Worm (Caenorhabditis elegans): ENCODE results near the gene tag-180.

tag-180 gene

DNA sequence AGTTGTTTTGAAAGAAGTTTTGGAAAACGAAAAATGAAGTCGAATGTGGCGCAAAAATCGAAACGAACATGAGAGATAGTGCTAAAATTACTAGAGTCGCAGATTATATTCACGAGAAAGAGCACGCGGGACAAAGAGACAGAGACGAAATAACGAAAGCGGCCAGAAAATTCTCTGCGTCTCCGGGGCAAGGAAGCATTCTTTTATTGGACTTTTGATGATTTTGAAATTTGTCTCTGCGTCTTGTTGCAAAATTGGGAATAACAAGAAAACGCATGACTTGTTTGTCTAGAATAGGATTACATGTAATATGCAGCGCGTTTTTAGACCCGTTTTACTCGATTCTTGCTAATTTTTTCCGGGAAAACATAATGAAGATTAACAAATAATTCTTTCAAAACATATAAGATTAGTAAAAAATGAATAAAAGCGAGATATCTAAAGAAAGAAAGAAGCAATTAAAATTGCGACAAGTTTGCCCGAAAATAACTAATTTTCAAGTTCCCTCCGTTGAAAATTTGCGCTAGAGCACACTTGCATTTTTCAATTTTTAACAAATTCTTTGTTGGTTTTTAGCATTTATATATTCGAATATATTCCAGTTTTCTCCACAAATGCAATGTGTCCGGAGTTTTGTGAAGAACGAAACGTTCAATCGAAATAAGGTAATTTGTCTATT is 18.8 kb upstream of the tag-180 start, which contains the start of the genes B0491.6 and pigm-1 (continued):
- TF ChIP-seq grh-1 (GFP tag; IDR thresholded peaks at IDR 0.05): no peak
- TF ChIP-seq unc-98 (GFP tag; IDR thresholded peaks at IDR 0.05): no peak
- TF ChIP-seq ces-1 (GFP tag; optimal IDR thresholded peaks at IDR 0.05): no peak
- peak; percentile 95 for TF ChIP-seq fkh-8 (tag; optimal IDR thresholded peaks at IDR 0.05)
- TF ChIP-seq lsy-2 (tag; optimal IDR thresholded peaks at IDR 0.05): peak; percentile 48 to 75
- TF ChIP-seq hlh-4 (tag; optimal IDR thresholded peaks at IDR 0.05): no peak
- peak; percentile 52 for TF ChIP-seq C16A3.4 (tag; optimal IDR thresholded peaks at IDR 0.05)
- TF ChIP-seq dpl-1 (GFP tag; optimal IDR thresholded peaks at IDR 0.05): peak; percentile 80 to 92 (median 87)
- TF ChIP-seq nhr-85 (tag): peak; percentile 85
- TF ChIP-seq lin-15B (tag; optimal IDR thresholded peaks at IDR 0.05): peak; percentile 12
- no peak for TF ChIP-seq nhr-84 (tag; optimal IDR thresholded peaks at IDR 0.05)
- peak; percentile 80 for TF ChIP-seq snu-23 (GFP tag; optimal IDR thresholded peaks at IDR 0.05)
- no peak for TF ChIP-seq nhr-12 (tag; optimal IDR thresholded peaks at IDR 0.05)
- TF ChIP-seq lin-14 (GFP tag; optimal IDR thresholded peaks at IDR 0.05): peak; percentile 96
- TF ChIP-seq egl-27 (tag; optimal IDR thresholded peaks at IDR 0.05): no peak
- no peak for TF ChIP-seq lin-39 (tag; optimal IDR thresholded peaks at IDR 0.05)
- TF ChIP-seq ets-5 (GFP tag; IDR thresholded peaks at IDR 0.05): no peak
- TF ChIP-seq egl-13 (tag; optimal IDR thresholded peaks at IDR 0.05): peak; percentile 71
- peak; percentile 47 for TF ChIP-seq elt-2 (tag; optimal IDR thresholded peaks at IDR 0.05)
- TF ChIP-seq zag-1 (tag; optimal IDR thresholded peaks at IDR 0.05): no peak
- TF ChIP-seq pqm-1 (tag; optimal IDR thresholded peaks at IDR 0.05): no peak
- no peak for TF ChIP-seq zip-4 (GFP tag; optimal IDR thresholded peaks at IDR 0.05)
- peak; percentile 54 to 92 for TF ChIP-seq efl-1 (optimal IDR thresholded peaks at IDR 0.05)
- peak; percentile 90 to 99 for TF ChIP-seq efl-1 (GFP tag; optimal IDR thresholded peaks at IDR 0.05 in 1 of 2)
- no peak for TF ChIP-seq lin-13 (GFP tag; optimal IDR thresholded peaks at IDR 0.05)
- TF ChIP-seq unc-30 (tag; optimal IDR thresholded peaks at IDR 0.05): no peak
- TF ChIP-seq C34B4.2 (tag; optimal IDR thresholded peaks at IDR 0.05): no peak
- TF ChIP-seq hpl-2 (GFP tag; optimal IDR thresholded peaks at IDR 0.05): no peak
- TF ChIP-seq sup-37 (GFP tag; optimal IDR thresholded peaks at IDR 0.05): no peak
- peak; percentile 68 for TF ChIP-seq nhr-20 (tag; optimal IDR thresholded peaks at IDR 0.05)
- peak; percentile 76 for TF ChIP-seq pax-3 (tag; optimal IDR thresholded peaks at IDR 0.05)
- TF ChIP-seq mdl-1 (tag; optimal IDR thresholded peaks at IDR 0.05): peak in 1 of 2 experiments; percentile 42
- TF ChIP-seq rnt-1 (tag; optimal IDR thresholded peaks at IDR 0.05): peak; percentile 29
- no peak for TF ChIP-seq sptf-1 (tag; optimal IDR thresholded peaks at IDR 0.05)
- TF ChIP-seq mep-1 (tag; optimal IDR thresholded peaks at IDR 0.05): peak; percentile 37
- TF ChIP-seq fkh-4 (tag; optimal IDR thresholded peaks at IDR 0.05; ENCODE audit: borderline replicate concordance): peak; percentile 54
- TF ChIP-seq F16B12.6 (tag; optimal IDR thresholded peaks at IDR 0.05): peak; percentile 0
- peak; percentile 64 for TF ChIP-seq blmp-1 (tag; optimal IDR thresholded peaks at IDR 0.05)
- TF ChIP-seq fos-1 (tag; optimal IDR thresholded peaks at IDR 0.05): peak; percentile 27
- peak; percentile 63 for TF ChIP-seq unc-130 (tag; optimal IDR thresholded peaks at IDR 0.05)
- peak; percentile 42 for TF ChIP-seq isw-1 (GFP tag; IDR thresholded peaks at IDR 0.05)
- no peak for TF ChIP-seq ama-1 (optimal IDR thresholded peaks at IDR 0.05)
- peak; percentile 87 to 96 for TF ChIP-seq lin-35 (GFP tag; optimal IDR thresholded peaks at IDR 0.05)
- TF ChIP-seq alr-1 (tag; optimal IDR thresholded peaks at IDR 0.05; ENCODE audit: borderline replicate concordance): no peak
- no peak for TF ChIP-seq Y116A8C.19 (tag; optimal IDR thresholded peaks at IDR 0.05; ENCODE audit: borderline replicate concordance)
- no peak for TF ChIP-seq nhr-28 (tag; optimal IDR thresholded peaks at IDR 0.05)
- peak; percentile 87 for TF ChIP-seq nhr-71 (tag; optimal IDR thresholded peaks at IDR 0.05)
- TF ChIP-seq aly-2 (tag; optimal IDR thresholded peaks at IDR 0.05): no peak
- TF ChIP-seq hlh-17 (GFP tag; optimal IDR thresholded peaks at IDR 0.05; ENCODE audit: borderline replicate concordance): no peak
- TF ChIP-seq nhr-90 (tag; optimal IDR thresholded peaks at IDR 0.05; ENCODE audit: poor library complexity): peak; percentile 52
- peak; percentile 50 for TF ChIP-seq nhr-77 (tag; optimal IDR thresholded peaks at IDR 0.05)
- TF ChIP-seq unc-86 (tag; optimal IDR thresholded peaks at IDR 0.05): peak; percentile 70

All from whole organism, L1 larva.